Worm (Caenorhabditis elegans): ENCODE data around the gene srd-63.

srd-63 gene

DNA sequence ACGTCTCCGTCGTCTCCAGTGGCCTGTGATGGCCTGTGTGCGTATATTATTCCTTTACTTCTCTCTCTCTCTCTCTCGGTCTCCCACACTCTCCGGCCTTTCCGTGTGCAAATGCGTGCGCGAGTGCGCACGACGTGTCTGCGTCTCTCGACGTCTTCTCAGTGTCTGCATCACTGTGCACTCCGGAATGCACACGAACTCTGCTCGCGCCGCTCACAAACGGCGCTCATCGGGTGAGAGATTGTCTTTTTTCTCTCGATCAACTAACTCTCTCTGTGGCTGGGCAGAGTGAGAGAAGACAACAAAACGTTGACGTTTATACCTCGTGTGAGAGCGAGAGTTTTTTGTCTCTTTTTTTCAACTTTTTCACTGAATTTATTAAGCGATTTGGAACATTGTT, 37.7 kb downstream of the srd-63 start (continued):
- TF ChIP-seq lsl-1 (GFP tag; optimal IDR thresholded peaks at IDR 0.05) (no peak), madf-3 (GFP tag; IDR thresholded peaks at IDR 0.05) (0 out of 2 replicates have a peak, but pooled peaks have one; percentile 23), ztf-3 (GFP tag; optimal IDR thresholded peaks at IDR 0.05) (peak; percentile 23), F22D6.2 (tag; optimal IDR thresholded peaks at IDR 0.05) (peak; percentile 11), hsf-1 (GFP tag; IDR thresholded peaks at IDR 0.05) (no peak), tbp1 (GFP tag; optimal IDR thresholded peaks at IDR 0.05) (peak; percentile 66), nhr-120 (GFP tag; IDR thresholded peaks at IDR 0.05) (no peak), Y95B8A.8 (GFP tag; IDR thresholded peaks at IDR 0.05) (peak; percentile 78; the same call in 1 of the 2 replicates), madf-8 (GFP tag; conservative IDR thresholded peaks at IDR 0.05) (no peak), ama-1 (optimal IDR thresholded peaks at IDR 0.05) (no peak), ama-1 (GFP tag; optimal IDR thresholded peaks at IDR 0.05) (no peak), mel-28 (tag; optimal IDR thresholded peaks at IDR 0.05; ENCODE audit: borderline replicate concordance) (peak; percentile 43), Y79H2A.3 (GFP tag; conservative IDR thresholded peaks at IDR 0.05) (no peak), egl-18 (GFP tag; IDR thresholded peaks at IDR 0.05) (no peak), nhr-80 (tag; optimal IDR thresholded peaks at IDR 0.05) (peak; percentile 82), ceh-40 (GFP tag; IDR thresholded peaks at IDR 0.05) (no peak), lin-26 (GFP tag; IDR thresholded peaks at IDR 0.05) (peak; percentile 88), akir-1 (GFP tag; optimal IDR thresholded peaks at IDR 0.05) (no peak), ceh-27 (GFP tag; optimal IDR thresholded peaks at IDR 0.05) (peak; percentile 82), hmg-1.2 (GFP tag; IDR thresholded peaks at IDR 0.05) (peak; percentile 95), cebp-2 (GFP tag; IDR thresholded peaks at IDR 0.05) (no peak), hrde-1 (tag; optimal IDR thresholded peaks at IDR 0.05; ENCODE audit: borderline replicate concordance) (no peak), xnd-1 (tag; optimal IDR thresholded peaks at IDR 0.05) (no peak), athp-1 (tag; optimal IDR thresholded peaks at IDR 0.05) (peak; percentile 83), ceh-100 (GFP tag; IDR thresholded peaks at IDR 0.05) (0 out of 2 replicates have a peak, but pooled peaks have one; percentile 9), nhr-90 (tag; optimal IDR thresholded peaks at IDR 0.05) (peak; percentile 63), sptf-2 (GFP tag; optimal IDR thresholded peaks at IDR 0.05) (peak; percentile 41), madf-6 (GFP tag; IDR thresholded peaks at IDR 0.05) (no peak; the same call in 1 of the 2 replicates), zim-3 (tag; optimal IDR thresholded peaks at IDR 0.05) (peak; percentile 58), gei-17 (GFP tag; optimal IDR thresholded peaks at IDR 0.05) (peak; percentile 77), let-607 (tag; optimal IDR thresholded peaks at IDR 0.05) (peak in 1 of 2 experiments; percentile 39), mxl-1 (tag; optimal IDR thresholded peaks at IDR 0.05) (no peak), F39B2.1 (GFP tag; IDR thresholded peaks at IDR 0.05) (no peak), ztf-26 (tag; optimal IDR thresholded peaks at IDR 0.05) (peak; percentile 81), C06A6.2 (GFP tag; conservative IDR thresholded peaks at IDR 0.05) (peak; percentile 81), attf-6 (GFP tag; IDR thresholded peaks at IDR 0.05) (peak; percentile 73), Y53F4B.3 (GFP tag; IDR thresholded peaks at IDR 0.05) (no peak), snpc-4 (GFP tag; optimal IDR thresholded peaks at IDR 0.05) (no peak), snpc-4 (tag; optimal IDR thresholded peaks at IDR 0.05) (peak; percentile 42 to 82 (median 68)), ztf-25 (GFP tag; IDR thresholded peaks at IDR 0.05) (no peak), Y53G8AR.9 (GFP tag; conservative IDR thresholded peaks at IDR 0.05) (peak; percentile 81), B0261.1 (tag; optimal IDR thresholded peaks at IDR 0.05) (peak; percentile 30), attf-5 (GFP tag; optimal IDR thresholded peaks at IDR 0.05) (peak; percentile 97), him-1 (tag; optimal IDR thresholded peaks at IDR 0.05) (no peak)
